Worm (Caenorhabditis elegans) whole organism, young adult: ENCODE data around the gene T07G12.4.

Experiments used
- B0261.1 ChIP-seq: sonication (generic microtip); optimal IDR thresholded peaks from 2 replicates; lab custom pipeline; 2016; ENCODE audit warnings: mild to moderate bottlenecking, missing genetic modification characterization, moderate library complexity, missing compliant biosample characterization
- F57A8.1 ChIP-seq: fragments of 200-800 bp; sonication (Bioruptor generic); optimal IDR thresholded peaks from 2 replicates; lab custom pipeline; 2018; ENCODE audit warnings: mild to moderate bottlenecking, missing genetic modification characterization, moderate library complexity, missing compliant biosample characterization
- ama-1 ChIP-seq, 3 experiments: fragments of 150-350 bp in 1 of 3; sonication (generic microtip) in 2 of 3; optimal IDR thresholded peaks; 2 replicates each; lab custom pipeline; 2014 to 2018; ENCODE audit warnings: missing biosample characterization in 2 of 3, missing genetic modification characterization in 2 of 3, missing genetic modification reagents in 2 of 3
- atf-7 ChIP-seq: sonication (generic microtip); optimal IDR thresholded peaks from 2 replicates; lab custom pipeline; 2017; ENCODE audit warnings: mild to moderate bottlenecking, missing genetic modification characterization, missing compliant biosample characterization
- dpl-1 ChIP-seq: fragments of 150-350 bp; optimal IDR thresholded peaks from 2 replicates; lab custom pipeline; 2014; ENCODE audit warnings: missing biosample characterization, missing genetic modification reagents, missing genetic modification characterization
- ets-4 ChIP-seq: fragments of 200-800 bp; sonication (Bioruptor generic); optimal IDR thresholded peaks from 2 replicates; lab custom pipeline; 2018; ENCODE audit warnings: mild to moderate bottlenecking, missing genetic modification characterization, missing compliant biosample characterization
- gei-17 ChIP-seq: fragments of 200-800 bp; sonication (Bioruptor generic); optimal IDR thresholded peaks from 2 replicates; lab custom pipeline; 2018; ENCODE audit warnings: mild to moderate bottlenecking, missing genetic modification characterization, missing compliant biosample characterization
- lsl-1 ChIP-seq: fragments of 200-800 bp; sonication (Bioruptor generic); optimal IDR thresholded peaks from 2 replicates; lab custom pipeline; 2018; ENCODE audit warnings: mild to moderate bottlenecking, missing genetic modification characterization, moderate library complexity, missing compliant biosample characterization
- mxl-1 ChIP-seq: sonication (generic microtip); optimal IDR thresholded peaks from 2 replicates; lab custom pipeline; 2016; ENCODE audit warnings: missing genetic modification characterization, missing compliant biosample characterization
- pha-4 ChIP-seq: fragments of 150-350 bp; sonication (generic microtip); optimal IDR thresholded peaks from 2 replicates; lab custom pipeline; 2014; ENCODE audit warnings: missing biosample characterization, missing genetic modification reagents, missing genetic modification characterization
- rec-8 ChIP-seq, 2 experiments: sonication (generic microtip); optimal IDR thresholded peaks; 2 replicates each; lab custom pipeline; 2016; ENCODE audit warnings: mild to moderate bottlenecking in 2 of 2, missing genetic modification characterization in 2 of 2, missing genetic modification reagents in 2 of 2, missing genotype in 2 of 2, missing biosample characterization in 1 of 2, missing compliant biosample characterization in 1 of 2, moderate library complexity in 1 of 2
- snpc-4 ChIP-seq, 5 experiments: fragments of 150-350 bp in 1 of 5; sonication (generic microtip) in 4 of 5; optimal IDR thresholded peaks; 2 replicates each; lab custom pipeline; 2014 to 2018; ENCODE audit warnings: missing genetic modification characterization in 5 of 5, missing biosample characterization in 3 of 5, antibody characterized with exemption in 2 of 5, mild to moderate bottlenecking in 2 of 5, missing compliant biosample characterization in 2 of 5, missing genotype in 2 of 5, moderate library complexity in 2 of 5, missing genetic modification reagents in 1 of 5

- TF ChIP-seq gei-17 (GFP tag; lab: Kevin White, UChicago) (no peak), snpc-4 (GFP tag; optimal IDR thresholded peaks at IDR 0.05; lab: Kevin White, UChicago) (no peak), snpc-4 (tag; optimal IDR thresholded peaks at IDR 0.05; lab: Kevin White, UChicago) (no peak), lsl-1 (GFP tag; lab: Kevin White, UChicago) (no peak), B0261.1 (tag; lab: Kevin White, UChicago) (no peak), atf-7 (tag; lab: Kevin White, UChicago) (no peak), F57A8.1 (no peak), ama-1 (optimal IDR thresholded peaks at IDR 0.05; lab: Kevin White, UChicago) (no peak), ama-1 (GFP tag; optimal IDR thresholded peaks at IDR 0.05; lab: Kevin White, UChicago) (no peak), ets-4 (no peak), mxl-1 (no peak), dpl-1 (GFP tag; lab: Kevin White, UChicago) (no peak), pha-4 (tag; lab: Kevin White, UChicago) (no peak), rec-8 (tag; optimal IDR thresholded peaks at IDR 0.05; lab: Kevin White, UChicago) (no peak)
Observed at ce11 chrIV:10577600-10577999, 39.1 kb upstream of the T07G12.4 start.
